Worm (Caenorhabditis elegans) whole organism, late embryonic: ENCODE data around the gene F15B9.11.

Experiments used
- C38D4.7 ChIP-seq: fragments of 200-800 bp; sonication (Bioruptor generic); optimal IDR thresholded peaks from 2 replicates; lab custom pipeline; 2018; ENCODE audit warnings: mild to moderate bottlenecking, missing genetic modification characterization, moderate library complexity, missing compliant biosample characterization
- F13H6.1 ChIP-seq: sonication (generic microtip); optimal IDR thresholded peaks from 2 replicates; lab custom pipeline; 2016; ENCODE audit warnings: missing genetic modification characterization, missing compliant biosample characterization
- K02D7.2 ChIP-seq: sonication (generic microtip); optimal IDR thresholded peaks from 2 replicates; lab custom pipeline; 2017; ENCODE audit warnings: mild to moderate bottlenecking, missing genetic modification characterization, missing compliant biosample characterization
- K09A11.1 ChIP-seq: sonication (generic microtip); optimal IDR thresholded peaks from 2 replicates; lab custom pipeline; 2017; ENCODE audit warnings: antibody characterized with exemption, mild to moderate bottlenecking, missing genetic modification characterization, missing compliant biosample characterization; ENCODE audit not compliant: insufficient read depth
- T23F11.4 ChIP-seq: fragments of 200-800 bp; sonication (Bioruptor generic); optimal IDR thresholded peaks from 2 replicates; lab custom pipeline; 2018; ENCODE audit warnings: mild to moderate bottlenecking, missing genetic modification characterization, missing compliant biosample characterization
- Y22D7AL.16 ChIP-seq: sonication (generic microtip); optimal IDR thresholded peaks from 2 replicates; lab custom pipeline; 2016; ENCODE audit warnings: missing genetic modification characterization, missing compliant biosample characterization
- ama-1 ChIP-seq: fragments of 150-350 bp; optimal IDR thresholded peaks from 2 replicates; lab custom pipeline; 2014
- ceh-19 ChIP-seq: fragments of 200-800 bp; sonication (Bioruptor generic); optimal IDR thresholded peaks from 2 replicates; lab custom pipeline; 2018; ENCODE audit warnings: mild to moderate bottlenecking, missing genetic modification characterization, missing compliant biosample characterization
- ceh-2 ChIP-seq: sonication (generic microtip); optimal IDR thresholded peaks from 2 replicates; lab custom pipeline; 2016; ENCODE audit warnings: missing genotype, missing genetic modification characterization, missing compliant biosample characterization
- ceh-22 ChIP-seq: sonication (generic microtip); optimal IDR thresholded peaks from 2 replicates; lab custom pipeline; 2017; ENCODE audit warnings: missing biosample characterization, missing genetic modification characterization
- ceh-31 ChIP-seq: sonication (generic microtip); optimal IDR thresholded peaks from 2 replicates; lab custom pipeline; 2016; ENCODE audit warnings: missing genetic modification characterization, missing compliant biosample characterization
- ceh-34 ChIP-seq: sonication (generic microtip); optimal IDR thresholded peaks from 2 replicates; lab custom pipeline; 2016; ENCODE audit warnings: mild to moderate bottlenecking, missing genetic modification characterization, missing compliant biosample characterization
- ceh-45 ChIP-seq: fragments of 200-800 bp; sonication (Bioruptor generic); IDR thresholded peaks from 2 replicates; pipeline ENCODE4 v1.3.6; 2022; ENCODE audit warnings: missing genetic modification reagents, missing genetic modification characterization, missing compliant biosample characterization
- ceh-6 ChIP-seq: fragments of 200-800 bp; sonication (Bioruptor generic); optimal IDR thresholded peaks from 2 replicates; lab custom pipeline; 2018; ENCODE audit warnings: mild to moderate bottlenecking, missing genetic modification characterization, missing compliant biosample characterization
- ceh-9 ChIP-seq: sonication (generic microtip); optimal IDR thresholded peaks from 2 replicates; lab custom pipeline; 2016; ENCODE audit warnings: mild to moderate bottlenecking, missing genetic modification characterization, inconsistent platforms, missing compliant biosample characterization
- dve-1 ChIP-seq: sonication (generic microtip); optimal IDR thresholded peaks from 2 replicates; lab custom pipeline; 2017; ENCODE audit warnings: antibody characterized with exemption, mild to moderate bottlenecking, missing genetic modification characterization, missing compliant biosample characterization
- elt-2 ChIP-seq: sonication (generic microtip); optimal IDR thresholded peaks from 2 replicates; lab custom pipeline; 2016; ENCODE audit warnings: missing genetic modification reagents, missing genetic modification characterization, missing compliant biosample characterization
- eyg-1 ChIP-seq: sonication (generic microtip); optimal IDR thresholded peaks from 2 replicates; lab custom pipeline; 2016; ENCODE audit warnings: missing genotype, missing genetic modification characterization, missing compliant biosample characterization
- fax-1 ChIP-seq: sonication (generic microtip); optimal IDR thresholded peaks from 2 replicates; lab custom pipeline; 2016; ENCODE audit warnings: missing genotype, missing genetic modification characterization, missing compliant biosample characterization
- fkh-10 ChIP-seq: fragments of 150-350 bp; optimal IDR thresholded peaks from 2 replicates; lab custom pipeline; 2014; ENCODE audit warnings: missing biosample characterization, missing genetic modification reagents, missing genetic modification characterization
- fkh-6 ChIP-seq: sonication (generic microtip); optimal IDR thresholded peaks from 2 replicates; lab custom pipeline; 2016; ENCODE audit warnings: missing genetic modification characterization, missing compliant biosample characterization
- hlh-15 ChIP-seq: sonication (generic microtip); optimal IDR thresholded peaks from 2 replicates; lab custom pipeline; 2016; ENCODE audit warnings: missing genetic modification characterization, missing compliant biosample characterization
- hlh-8 ChIP-seq: sonication (generic microtip); optimal IDR thresholded peaks from 2 replicates; lab custom pipeline; 2016; ENCODE audit warnings: missing genotype, missing genetic modification characterization, missing compliant biosample characterization
- lin-11 ChIP-seq: fragments of 200-800 bp; sonication (Bioruptor generic); optimal IDR thresholded peaks from 2 replicates; lab custom pipeline; 2018; ENCODE audit warnings: mild to moderate bottlenecking, missing genetic modification characterization, missing compliant biosample characterization
- mec-3 ChIP-seq: sonication (generic microtip); optimal IDR thresholded peaks from 2 replicates; lab custom pipeline; 2016; ENCODE audit warnings: borderline replicate concordance, missing genetic modification characterization, missing compliant biosample characterization
- nfya-1 ChIP-seq: sonication (generic microtip); optimal IDR thresholded peaks from 2 replicates; lab custom pipeline; 2017; ENCODE audit warnings: missing genetic modification characterization, mild to moderate bottlenecking, missing compliant biosample characterization, antibody characterized with exemption, moderate library complexity
- nhr-11 ChIP-seq: fragments of 150-350 bp; optimal IDR thresholded peaks from 2 replicates; lab custom pipeline; 2014; ENCODE audit warnings: missing biosample characterization, missing genetic modification characterization
- npax-4 ChIP-seq: sonication (generic microtip); optimal IDR thresholded peaks from 2 replicates; lab custom pipeline; 2016; ENCODE audit warnings: missing genetic modification characterization, missing compliant biosample characterization
- pag-3 ChIP-seq: sonication (generic microtip); optimal IDR thresholded peaks from 2 replicates; lab custom pipeline; 2016; ENCODE audit warnings: missing compliant biosample characterization, missing genetic modification characterization, borderline replicate concordance
- pha-4 ChIP-seq: fragments of 150-350 bp; optimal IDR thresholded peaks from 2 replicates; lab custom pipeline; 2018; ENCODE audit warnings: missing biosample characterization, missing genetic modification reagents, missing genetic modification characterization
- pqm-1 ChIP-seq: sonication (generic microtip); optimal IDR thresholded peaks from 2 replicates; lab custom pipeline; 2016; ENCODE audit warnings: missing genetic modification characterization, missing compliant biosample characterization
- pros-1 ChIP-seq: fragments of 150-350 bp; optimal IDR thresholded peaks from 2 replicates; lab custom pipeline; 2014; ENCODE audit warnings: missing biosample characterization, missing genetic modification reagents, missing genetic modification characterization
- sdc-2 ChIP-seq: sonication (generic microtip); optimal IDR thresholded peaks from 2 replicates; lab custom pipeline; 2016; ENCODE audit warnings: missing genotype, missing genetic modification characterization, missing compliant biosample characterization
- syd-9 ChIP-seq: sonication (generic microtip); optimal IDR thresholded peaks from 2 replicates; lab custom pipeline; 2016; ENCODE audit warnings: mild to moderate bottlenecking, missing genetic modification characterization, moderate library complexity, missing compliant biosample characterization
- tbx-7 ChIP-seq: sonication (generic microtip); optimal IDR thresholded peaks from 2 replicates; lab custom pipeline; 2016; ENCODE audit warnings: missing genotype, missing genetic modification characterization, missing compliant biosample characterization
- ttx-3 ChIP-seq: sonication (generic microtip); optimal IDR thresholded peaks from 2 replicates; lab custom pipeline; 2016; ENCODE audit warnings: missing genetic modification reagents, missing genetic modification characterization, missing compliant biosample characterization
- unc-3 ChIP-seq, 2 experiments: fragments of 200-800 bp in 1 of 2; sonication (Bioruptor generic) in 1 of 2; sonication (generic microtip) in 1 of 2; conservative IDR thresholded peaks in 1 of 2; optimal IDR thresholded peaks in 1 of 2; 2 replicates each; pipeline versions ENCODE4 v1.3.6 to Lab custom; 2016 to 2022; ENCODE audit warnings: missing compliant biosample characterization in 2 of 2, missing genetic modification characterization in 2 of 2, missing genetic modification reagents in 1 of 2
- unc-42 ChIP-seq: sonication (generic microtip); optimal IDR thresholded peaks from 2 replicates; lab custom pipeline; 2016; ENCODE audit warnings: missing genotype, missing genetic modification characterization, missing compliant biosample characterization
- unc-86 ChIP-seq: sonication (generic microtip); optimal IDR thresholded peaks from 2 replicates; lab custom pipeline; 2016; ENCODE audit warnings: missing genetic modification characterization, missing compliant biosample characterization

The F15B9.11 gene

ce11 chrV:13018761-13019160 lies 26.1 kb upstream of the F15B9.11 start, which contains the start of gene fmi-1:
TSS of gene fmi-1 (plus strand) at chrV:13019061.
- TF ChIP-seq unc-42 (tag; lab: Kevin White, UChicago), result no peak
- TF ChIP-seq nhr-11 (tag; lab: Kevin White, UChicago), result no peak
- TF ChIP-seq ceh-9 (tag; lab: Kevin White, UChicago), result no peak
- TF ChIP-seq C38D4.7 (GFP tag; lab: Kevin White, UChicago), result no peak
- TF ChIP-seq ceh-22 (tag; lab: Kevin White, UChicago), result no peak
- no peak for TF ChIP-seq pqm-1
- TF ChIP-seq ceh-19, result no peak
- no peak for TF ChIP-seq pha-4 (tag; lab: Kevin White, UChicago)
- TF ChIP-seq lin-11 (tag; lab: Kevin White, UChicago), result no peak
- TF ChIP-seq syd-9 (tag; lab: Kevin White, UChicago), result no peak
- TF ChIP-seq nfya-1 (tag; lab: Kevin White, UChicago), result no peak
- TF ChIP-seq elt-2 (tag; lab: Kevin White, UChicago), result no peak
- TF ChIP-seq hlh-15 (tag; lab: Kevin White, UChicago), result no peak
- no peak for TF ChIP-seq unc-3 (GFP tag; conservative IDR thresholded peaks at IDR 0.05; lab: Robert Waterston, UW)
- TF ChIP-seq unc-3 (tag; optimal IDR thresholded peaks at IDR 0.05; lab: Kevin White, UChicago), result no peak
- no peak for TF ChIP-seq ttx-3
- TF ChIP-seq F13H6.1 (tag; lab: Kevin White, UChicago), result no peak
- TF ChIP-seq T23F11.4 (GFP tag; lab: Kevin White, UChicago), result no peak
- TF ChIP-seq ceh-45 (GFP tag; lab: Robert Waterston, UW), result no peak
- TF ChIP-seq Y22D7AL.16, result no peak
- TF ChIP-seq npax-4 (tag; lab: Kevin White, UChicago), result no peak

- TF ChIP-seq ceh-45 (GFP tag; lab: Robert Waterston, UW) (no peak), ceh-2 (tag; lab: Kevin White, UChicago) (no peak), nfya-1 (tag; lab: Kevin White, UChicago) (peak; percentile 33), hlh-8 (tag; lab: Kevin White, UChicago) (no peak), ceh-34 (tag; lab: Kevin White, UChicago) (no peak), ttx-3 (no peak), T23F11.4 (GFP tag; lab: Kevin White, UChicago) (no peak), unc-42 (tag; lab: Kevin White, UChicago) (peak; percentile 31), ceh-22 (tag; lab: Kevin White, UChicago) (no peak), pros-1 (no peak), dve-1 (tag; lab: Kevin White, UChicago) (no peak), ceh-6 (GFP tag; lab: Kevin White, UChicago) (no peak), K09A11.1 (no peak), fkh-10 (no peak), K02D7.2 (tag; lab: Kevin White, UChicago) (no peak), fax-1 (tag; lab: Kevin White, UChicago) (no peak)
Measured at ce11 chrV:13018233-13018632, 25.5 kb upstream of the F15B9.11 start.

ce11 chrV:13013844-13014243 lies 21.1 kb upstream of the F15B9.11 start, which contains the start of gene F15B9.6:
TSS of gene F15B9.6 (plus strand) at chrV:13014144.
- no peak for TF ChIP-seq eyg-1
- no peak for TF ChIP-seq npax-4 (tag; lab: Kevin White, UChicago)
- TF ChIP-seq ceh-45 (GFP tag; lab: Robert Waterston, UW), result no peak
- no peak for TF ChIP-seq unc-86
- TF ChIP-seq tbx-7, result no peak
- no peak for TF ChIP-seq ama-1 (lab: Kevin White, UChicago)
- no peak for TF ChIP-seq fkh-6
- no peak for TF ChIP-seq pros-1
- TF ChIP-seq ceh-31 (tag; lab: Kevin White, UChicago), result no peak
- no peak for TF ChIP-seq ttx-3
- no peak for TF ChIP-seq pqm-1

- TF ChIP-seq ceh-22 (tag; lab: Kevin White, UChicago) (no peak), mec-3 (tag; lab: Kevin White, UChicago) (no peak), pag-3 (tag; lab: Kevin White, UChicago) (no peak), sdc-2 (tag; lab: Kevin White, UChicago) (no peak), nhr-11 (tag; lab: Kevin White, UChicago) (no peak), nfya-1 (tag; lab: Kevin White, UChicago) (no peak), ceh-34 (tag; lab: Kevin White, UChicago) (no peak)
Measured at ce11 chrV:13013158-13013557, 20.5 kb upstream of the F15B9.11 start, which contains the start of gene try-10. TSS of gene try-10 (minus strand) at chrV:13013258.
